Worm (Caenorhabditis elegans): Measurements from ENCODE around the gene Y34B4A.2.

Y34B4A.2 gene

ce11 chrX:5279170-5279635 is at the start of gene Y34B4A.2:
TSS of gene Y34B4A.2 (plus strand) at chrX:5279497.
- TF ChIP-seq elt-2 (tag; optimal IDR thresholded peaks at IDR 0.05) (peak; percentile 62), ces-1 (GFP tag; optimal IDR thresholded peaks at IDR 0.05) (no peak), egl-27 (tag; optimal IDR thresholded peaks at IDR 0.05) (no peak), blmp-1 (tag; optimal IDR thresholded peaks at IDR 0.05) (peak; percentile 5), hlh-4 (tag; optimal IDR thresholded peaks at IDR 0.05) (no peak), ztf-11 (tag; optimal IDR thresholded peaks at IDR 0.05) (no peak), nhr-84 (tag; optimal IDR thresholded peaks at IDR 0.05) (no peak), tbx-2 (tag; optimal IDR thresholded peaks at IDR 0.05) (peak; percentile 25), dpl-1 (GFP tag; optimal IDR thresholded peaks at IDR 0.05) (peak in 2 of 3 experiments; percentile 5 to 33), pag-3 (tag; optimal IDR thresholded peaks at IDR 0.05; ENCODE audit: borderline replicate concordance, insufficient read depth) (no peak), hpl-2 (GFP tag; optimal IDR thresholded peaks at IDR 0.05) (no peak), F16B12.6 (tag; optimal IDR thresholded peaks at IDR 0.05) (no peak), xbp-1 (tag; optimal IDR thresholded peaks at IDR 0.05) (peak; percentile 33), nhr-90 (tag; optimal IDR thresholded peaks at IDR 0.05; ENCODE audit: poor library complexity) (peak; percentile 19), ceh-63 (GFP tag; optimal IDR thresholded peaks at IDR 0.05) (no peak), lin-14 (GFP tag; optimal IDR thresholded peaks at IDR 0.05) (peak; percentile 39), lsy-2 (tag; optimal IDR thresholded peaks at IDR 0.05) (peak in 1 of 2 experiments; percentile 36), rnt-1 (tag; optimal IDR thresholded peaks at IDR 0.05) (peak; percentile 25), aha-1 (tag; optimal IDR thresholded peaks at IDR 0.05) (no peak), fkh-8 (tag; optimal IDR thresholded peaks at IDR 0.05) (no peak), nhr-20 (tag; optimal IDR thresholded peaks at IDR 0.05) (peak; percentile 25), nhr-237 (tag; optimal IDR thresholded peaks at IDR 0.05) (no peak), ceh-88 (GFP tag; IDR thresholded peaks at IDR 0.05) (no peak), snu-23 (GFP tag; optimal IDR thresholded peaks at IDR 0.05) (peak; percentile 47), efl-1 (optimal IDR thresholded peaks at IDR 0.05) (peak; percentile 10 to 22), efl-1 (GFP tag; optimal IDR thresholded peaks at IDR 0.05 in 1 of 2) (peak; percentile 5 to 92), dsc-1 (tag; optimal IDR thresholded peaks at IDR 0.05) (peak; percentile 42), nhr-85 (tag) (no peak), sox-4 (tag; optimal IDR thresholded peaks at IDR 0.05) (no peak), ceh-90 (tag; optimal IDR thresholded peaks at IDR 0.05) (no peak), irx-1 (tag; optimal IDR thresholded peaks at IDR 0.05) (peak; percentile 33), nhr-77 (tag; optimal IDR thresholded peaks at IDR 0.05) (no peak), mep-1 (tag; optimal IDR thresholded peaks at IDR 0.05) (no peak), swsn-7 (tag; optimal IDR thresholded peaks at IDR 0.05) (peak; percentile 39), lin-39 (tag; optimal IDR thresholded peaks at IDR 0.05) (no peak), nhr-19 (GFP tag; conservative IDR thresholded peaks at IDR 0.05) (no peak), jun-1 (tag; optimal IDR thresholded peaks at IDR 0.05) (peak; percentile 26), mab-9 (GFP tag; IDR thresholded peaks at IDR 0.05) (no peak), nhr-71 (tag; optimal IDR thresholded peaks at IDR 0.05) (no peak), vab-15 (tag; optimal IDR thresholded peaks at IDR 0.05) (no peak), nhr-47 (tag; optimal IDR thresholded peaks at IDR 0.05) (peak; percentile 50), unc-98 (GFP tag; IDR thresholded peaks at IDR 0.05) (no peak), lin-35 (GFP tag; optimal IDR thresholded peaks at IDR 0.05) (peak; percentile 16 to 50), mdl-1 (tag; optimal IDR thresholded peaks at IDR 0.05) (no peak), C34B4.2 (tag; optimal IDR thresholded peaks at IDR 0.05) (no peak), fkh-10 (GFP tag; optimal IDR thresholded peaks at IDR 0.05) (no peak), nhr-12 (tag; optimal IDR thresholded peaks at IDR 0.05) (no peak), pax-3 (tag; optimal IDR thresholded peaks at IDR 0.05) (no peak), nhr-11 (tag; optimal IDR thresholded peaks at IDR 0.05) (no peak)

All from whole organism, L1 larva.